Worm (Caenorhabditis elegans): Measurements from ENCODE around the gene try-11.

The try-11 gene

ce11 chrV:7415780-7416428 lies 35.6 kb upstream of the try-11 start, which contains the start of gene F18E3.13 (continued):
- TF ChIP-seq alr-1 (tag; optimal IDR thresholded peaks at IDR 0.05; ENCODE audit: borderline replicate concordance) (no peak), ztf-4 (tag; optimal IDR thresholded peaks at IDR 0.05) (peak; percentile 50), dsc-1 (tag; optimal IDR thresholded peaks at IDR 0.05) (no peak), lin-15B (tag; optimal IDR thresholded peaks at IDR 0.05) (no peak), ces-1 (GFP tag; optimal IDR thresholded peaks at IDR 0.05) (no peak), aha-1 (tag; optimal IDR thresholded peaks at IDR 0.05) (no peak), xbp-1 (tag; optimal IDR thresholded peaks at IDR 0.05) (no peak), nhr-12 (tag; optimal IDR thresholded peaks at IDR 0.05) (no peak), nhr-47 (tag; optimal IDR thresholded peaks at IDR 0.05) (peak; percentile 34), unc-130 (tag; optimal IDR thresholded peaks at IDR 0.05) (peak; percentile 32), elt-2 (tag; optimal IDR thresholded peaks at IDR 0.05) (no peak), tbx-2 (tag; optimal IDR thresholded peaks at IDR 0.05) (peak; percentile 70), unc-98 (GFP tag; IDR thresholded peaks at IDR 0.05) (no peak), nhr-77 (tag; optimal IDR thresholded peaks at IDR 0.05) (no peak), C34B4.2 (tag; optimal IDR thresholded peaks at IDR 0.05) (no peak), sox-4 (tag; optimal IDR thresholded peaks at IDR 0.05) (no peak), irx-1 (tag; optimal IDR thresholded peaks at IDR 0.05) (no peak), sptf-1 (tag; optimal IDR thresholded peaks at IDR 0.05) (no peak), hlh-4 (tag; optimal IDR thresholded peaks at IDR 0.05) (no peak), nhr-90 (tag; optimal IDR thresholded peaks at IDR 0.05; ENCODE audit: poor library complexity) (peak; percentile 78), lin-13 (GFP tag; optimal IDR thresholded peaks at IDR 0.05) (no peak), fos-1 (tag; optimal IDR thresholded peaks at IDR 0.05) (no peak), nhr-84 (tag; optimal IDR thresholded peaks at IDR 0.05) (no peak), nhr-237 (tag; optimal IDR thresholded peaks at IDR 0.05) (no peak), mdl-1 (tag; optimal IDR thresholded peaks at IDR 0.05) (peak in 1 of 2 experiments; percentile 83), snpc-4 (tag; optimal IDR thresholded peaks at IDR 0.05) (no peak), ceh-82 (tag; optimal IDR thresholded peaks at IDR 0.05) (no peak), ceh-8 (GFP tag; optimal IDR thresholded peaks at IDR 0.05) (no peak), Y116A8C.19 (tag; optimal IDR thresholded peaks at IDR 0.05; ENCODE audit: borderline replicate concordance) (no peak), fkh-4 (tag; optimal IDR thresholded peaks at IDR 0.05; ENCODE audit: borderline replicate concordance) (no peak), zag-1 (tag; optimal IDR thresholded peaks at IDR 0.05) (no peak), lin-35 (GFP tag; optimal IDR thresholded peaks at IDR 0.05) (peak in 1 of 2 experiments; percentile 69)

- TF ChIP-seq ceh-88 (GFP tag; IDR thresholded peaks at IDR 0.05) (no peak), sox-4 (tag; optimal IDR thresholded peaks at IDR 0.05) (no peak), lin-35 (GFP tag; optimal IDR thresholded peaks at IDR 0.05) (peak in 1 of 2 experiments; percentile 17)
These were observed 35.0 kb upstream of the try-11 start for ce11 chrV:7416569-7416968.

- TF ChIP-seq efl-1 (optimal IDR thresholded peaks at IDR 0.05) (no peak), efl-1 (GFP tag; optimal IDR thresholded peaks at IDR 0.05 in 1 of 2) (peak in 1 of 2 experiments; percentile 41), rnt-1 (tag; optimal IDR thresholded peaks at IDR 0.05) (no peak), blmp-1 (tag; optimal IDR thresholded peaks at IDR 0.05) (peak; percentile 14), ceh-8 (GFP tag; optimal IDR thresholded peaks at IDR 0.05) (no peak), elt-3 (tag; optimal IDR thresholded peaks at IDR 0.05) (peak in 1 of 6 experiments; percentile 33)
These were observed 34.4 kb upstream of the try-11 start, which contains the start of gene srw-67 for ce11 chrV:7417018-7417716. Gene srw-67 (plus strand): TSS chrV:7417660.

All from whole organism, L1 larva.